Fruit fly (Drosophila melanogaster) whole organism, embryonic: ENCODE measurements around the gene CG6034.
A peak's percentile ranks its signal among the peaks of the same experiment; 100 is the strongest.

Experiments used
- Abd-B ChIP-seq: fragments of 200-800 bp; sonication (Bioruptor generic); optimal IDR thresholded peaks from 2 replicates; lab custom pipeline; 2018; ENCODE audit warnings: missing biosample characterization, mild to moderate bottlenecking, missing genetic modification characterization, moderate library complexity
- Atf3 ChIP-seq: fragments of 200-800 bp; sonication (Bioruptor generic); optimal IDR thresholded peaks from 3 replicates; lab custom pipeline; 2016; ENCODE audit warnings: missing biosample characterization, missing genetic modification characterization
- Bgb ChIP-seq: fragments of 200-800 bp; sonication (Bioruptor generic); IDR thresholded peaks from 2 replicates; pipeline ENCODE4 v1.3.6; 2022; ENCODE audit warnings: missing biosample characterization, missing genetic modification characterization; ENCODE audit not compliant: partially characterized antibody
- CG10654 ChIP-seq: fragments of 200-800 bp; sonication (Bioruptor generic); optimal IDR thresholded peaks from 2 replicates; lab custom pipeline; 2016; ENCODE audit warnings: missing biosample characterization, missing genetic modification characterization
- CG11247 ChIP-seq: fragments of 200-800 bp; sonication (Bioruptor generic); IDR thresholded peaks from 2 replicates; pipeline ENCODE4 v1.3.6; 2022; ENCODE audit warnings: missing biosample characterization, missing genetic modification characterization
- CG13287 ChIP-seq: fragments of 200-800 bp; sonication (Bioruptor generic); IDR thresholded peaks from 2 replicates; pipeline ENCODE4 v1.3.6; 2022; ENCODE audit warnings: missing biosample characterization, missing genetic modification characterization; ENCODE audit not compliant: partially characterized antibody
- CG13775 ChIP-seq: fragments of 200-800 bp; sonication (Bioruptor generic); optimal IDR thresholded peaks from 3 replicates; lab custom pipeline; 2017; ENCODE audit warnings: missing biosample characterization, mild to moderate bottlenecking, missing genetic modification characterization
- CG16815 ChIP-seq: fragments of 200-800 bp; sonication (Bioruptor generic); optimal IDR thresholded peaks from 3 replicates; lab custom pipeline; 2017; ENCODE audit warnings: missing biosample characterization, mild to moderate bottlenecking, missing genetic modification characterization
- CG17186 ChIP-seq: fragments of 200-800 bp; sonication (Bioruptor generic); optimal IDR thresholded peaks from 3 replicates; lab custom pipeline; 2017; ENCODE audit warnings: missing biosample characterization, missing genetic modification reagents, missing genetic modification characterization
- CG17829 ChIP-seq: fragments of 200-800 bp; optimal IDR thresholded peaks from 2 replicates; lab custom pipeline; 2019; ENCODE audit warnings: missing biosample characterization, mild to moderate bottlenecking, missing genetic modification characterization, moderate library complexity
- CG3065 ChIP-seq: fragments of 200-800 bp; sonication (Bioruptor generic); optimal IDR thresholded peaks from 2 replicates; lab custom pipeline; 2016; ENCODE audit warnings: missing biosample characterization, missing genetic modification characterization
- CG31388 ChIP-seq: fragments of 200-800 bp; sonication (Bioruptor generic); optimal IDR thresholded peaks from 2 replicates; lab custom pipeline; 2016; ENCODE audit warnings: missing biosample characterization, missing genetic modification characterization
- CG3847 ChIP-seq: fragments of 200-800 bp; sonication (Bioruptor generic); IDR thresholded peaks from 2 replicates; pipeline ENCODE4 v1.3.6; 2022; ENCODE audit warnings: missing biosample characterization, missing genetic modification characterization
- CG4328 ChIP-seq: fragments of 200-800 bp; sonication (Bioruptor generic); optimal IDR thresholded peaks from 3 replicates; lab custom pipeline; 2017; ENCODE audit warnings: missing biosample characterization, missing genetic modification reagents, missing genetic modification characterization
- CG5180 ChIP-seq: fragments of 200-800 bp; sonication (Bioruptor generic); optimal IDR thresholded peaks from 3 replicates; lab custom pipeline; 2017; ENCODE audit warnings: missing biosample characterization, missing genetic modification characterization, mild to moderate bottlenecking, moderate library complexity, missing genetic modification reagents
- CG6683 ChIP-seq: fragments of 200-800 bp; sonication (Bioruptor generic); optimal IDR thresholded peaks from 2 replicates; lab custom pipeline; 2017; ENCODE audit warnings: missing biosample characterization, mild to moderate bottlenecking, missing genetic modification characterization, missing genetic modification reagents
- CG6791 ChIP-seq: fragments of 200-800 bp; sonication (Bioruptor generic); IDR thresholded peaks from 3 replicates; pipeline ENCODE4 v1.3.6; 2022; ENCODE audit warnings: missing biosample characterization, missing genetic modification characterization; ENCODE audit not compliant: partially characterized antibody
- CG7372 ChIP-seq: fragments of 200-800 bp; sonication (Bioruptor generic); IDR thresholded peaks from 2 replicates; pipeline ENCODE4 v1.3.6; 2022; ENCODE audit warnings: missing biosample characterization, missing genetic modification characterization
- CG7786 ChIP-seq: fragments of 200-800 bp; sonication (Bioruptor generic); optimal IDR thresholded peaks from 2 replicates; lab custom pipeline; 2016; ENCODE audit warnings: missing biosample characterization, missing genetic modification characterization
- CG7963 ChIP-seq: fragments of 200-800 bp; sonication (Bioruptor generic); IDR thresholded peaks from 3 replicates; pipeline ENCODE4 v1.3.6; 2022; ENCODE audit warnings: missing biosample characterization, missing genetic modification characterization; ENCODE audit not compliant: partially characterized antibody
- CG8281 ChIP-seq: fragments of 200-800 bp; sonication (Bioruptor generic); optimal IDR thresholded peaks from 2 replicates; lab custom pipeline; 2018; ENCODE audit warnings: missing biosample characterization, mild to moderate bottlenecking, missing genetic modification characterization, moderate library complexity
- CG8765 ChIP-seq: fragments of 200-800 bp; sonication (Bioruptor generic); IDR thresholded peaks from 2 replicates; pipeline ENCODE4 v1.3.6; 2022; ENCODE audit warnings: missing biosample characterization, missing genetic modification characterization
- CG8924 ChIP-seq: fragments of 200-800 bp; optimal IDR thresholded peaks from 3 replicates; lab custom pipeline; 2019; ENCODE audit warnings: missing biosample characterization, mild to moderate bottlenecking, missing genetic modification characterization, moderate library complexity
- Camta ChIP-seq: fragments of 200-800 bp; sonication (Bioruptor generic); optimal IDR thresholded peaks from 2 replicates; lab custom pipeline; 2016; ENCODE audit warnings: missing biosample characterization, missing genetic modification characterization
- Dip2 ChIP-seq: fragments of 200-800 bp; sonication (Bioruptor generic); IDR thresholded peaks from 2 replicates; pipeline ENCODE4 v1.3.6; 2022; ENCODE audit warnings: missing biosample characterization, missing genetic modification characterization
- Ets65A ChIP-seq: fragments of 200-800 bp; sonication (Bioruptor generic); peaks from one replicate; lab custom pipeline; 2016; ENCODE audit warnings: missing biosample characterization, missing genetic modification characterization
- HHEX ChIP-seq: fragments of 200-800 bp; sonication (Bioruptor generic); optimal IDR thresholded peaks from 3 replicates; lab custom pipeline; 2017; ENCODE audit warnings: missing biosample characterization, mild to moderate bottlenecking, missing genetic modification characterization, missing genetic modification reagents
- Mes4 ChIP-seq: fragments of 200-800 bp; sonication (Bioruptor generic); optimal IDR thresholded peaks from 2 replicates; lab custom pipeline; 2016; ENCODE audit warnings: missing biosample characterization, missing genetic modification characterization
- Opbp ChIP-seq: fragments of 200-800 bp; sonication (Bioruptor generic); IDR thresholded peaks from 3 replicates; pipeline ENCODE4 v1.3.6; 2022; ENCODE audit warnings: missing biosample characterization, missing genetic modification characterization; ENCODE audit not compliant: partially characterized antibody
- Pdp1 ChIP-seq, 2 experiments: fragments of 200-800 bp; sonication (Bioruptor generic); optimal IDR thresholded peaks; 3 replicates each; lab custom pipeline; 2016; ENCODE audit warnings: missing biosample characterization in 2 of 2, missing genetic modification characterization in 2 of 2, mild to moderate bottlenecking in 1 of 2, moderate library complexity in 1 of 2
- ab ChIP-seq: fragments of 200-800 bp; sonication (Bioruptor generic); optimal IDR thresholded peaks from 2 replicates; lab custom pipeline; 2016; ENCODE audit warnings: missing biosample characterization, missing genetic modification characterization
- bcd ChIP-seq: fragments of 200-800 bp; sonication (Bioruptor generic); optimal IDR thresholded peaks from 2 replicates; lab custom pipeline; 2017; ENCODE audit warnings: missing biosample characterization, mild to moderate bottlenecking, missing genetic modification characterization
- bsh ChIP-seq, 2 experiments: fragments of 200-800 bp; sonication (Bioruptor generic); optimal IDR thresholded peaks; 2 replicates each; lab custom pipeline; 2017 to 2018; ENCODE audit warnings: mild to moderate bottlenecking in 2 of 2, missing biosample characterization in 2 of 2, missing genetic modification characterization in 2 of 2, moderate library complexity in 1 of 2
- cad ChIP-seq: fragments of >200 bp; optimal IDR thresholded peaks from 2 replicates; lab custom pipeline; 2017; ENCODE audit warnings: missing biosample characterization, missing genetic modification characterization
- da ChIP-seq: fragments of 200-800 bp; sonication (Bioruptor generic); optimal IDR thresholded peaks from 2 replicates; lab custom pipeline; 2016; ENCODE audit warnings: missing biosample characterization, missing genetic modification characterization
- lbe ChIP-seq: fragments of 200-800 bp; sonication (Bioruptor generic); optimal IDR thresholded peaks from 2 replicates; lab custom pipeline; 2016; ENCODE audit warnings: missing biosample characterization, mild to moderate bottlenecking, missing genetic modification characterization
- lov ChIP-seq, 2 experiments: fragments of 200-800 bp in 1 of 2; fragments of >200 bp in 1 of 2; sonication (Bioruptor generic) in 1 of 2; IDR thresholded peaks in 1 of 2; optimal IDR thresholded peaks in 1 of 2; 2 replicates in 1 of 2; 3 replicates in 1 of 2; pipeline versions ENCODE4 v1.3.6 to Lab custom; 2017 to 2022; ENCODE audit warnings: missing biosample characterization in 1 of 2, missing genetic modification characterization in 1 of 2
- psq ChIP-seq: fragments of 200-800 bp; sonication (Bioruptor generic); optimal IDR thresholded peaks from 2 replicates; lab custom pipeline; 2017; ENCODE audit warnings: missing biosample characterization, missing genetic modification characterization
- pum ChIP-seq: fragments of 200-800 bp; sonication (Bioruptor generic); optimal IDR thresholded peaks from 2 replicates; lab custom pipeline; 2016; ENCODE audit warnings: missing biosample characterization, missing genetic modification characterization
- sens ChIP-seq: fragments of 200-800 bp; sonication (Bioruptor generic); peaks from one replicate; lab custom pipeline; 2016; ENCODE audit warnings: missing biosample characterization, missing genetic modification characterization
- tup ChIP-seq: fragments of 200-800 bp; sonication (Bioruptor generic); optimal IDR thresholded peaks from 2 replicates; lab custom pipeline; 2016; ENCODE audit warnings: missing biosample characterization, mild to moderate bottlenecking, missing genetic modification characterization, moderate library complexity
- twi ChIP-seq: fragments of 200-800 bp; optimal IDR thresholded peaks from 2 replicates; lab custom pipeline; 2019; ENCODE audit warnings: missing biosample characterization, mild to moderate bottlenecking, missing genetic modification characterization, moderate library complexity
- unpg ChIP-seq: fragments of 200-800 bp; sonication (Bioruptor generic); optimal IDR thresholded peaks from 3 replicates; lab custom pipeline; 2018; ENCODE audit warnings: missing biosample characterization, mild to moderate bottlenecking, missing genetic modification characterization, moderate library complexity
- wek ChIP-seq: fragments of 200-800 bp; sonication (Bioruptor generic); optimal IDR thresholded peaks from 3 replicates; lab custom pipeline; 2018; ENCODE audit warnings: missing biosample characterization, mild to moderate bottlenecking, missing genetic modification characterization, moderate library complexity

CG6034 gene

dm6 chr3L:17759072-17759747 lies 12.6 kb upstream of the CG6034 start, which contains the start of gene CG32181:
Gene CG32181, plus strand, starts transcription at chr3L:17759697.
- peak; percentile 19 for TF ChIP-seq sens (GFP tag; lab: Kevin White, UChicago)
- peak; percentile 53 for TF ChIP-seq CG3065
- peak; percentile 91 for TF ChIP-seq CG13775 (GFP tag; lab: Kevin White, UChicago)
- peak; percentile 73 for TF ChIP-seq Ets65A (GFP tag; lab: Kevin White, UChicago)
- no peak for TF ChIP-seq CG17186 (GFP tag; lab: Kevin White, UChicago)

- TF ChIP-seq pum (GFP tag; lab: Kevin White, UChicago): no peak
- no peak for TF ChIP-seq CG3847 (GFP tag; lab: Robert Waterston, UW)
- no peak for TF ChIP-seq bsh (GFP tag; optimal IDR thresholded peaks at IDR 0.05; lab: Kevin White, UChicago)
- no peak for TF ChIP-seq twi (tag; lab: Kevin White, UChicago)
- no peak for TF ChIP-seq CG5180
- TF ChIP-seq CG8924: no peak
- no peak for TF ChIP-seq wek (GFP tag; lab: Kevin White, UChicago)
- TF ChIP-seq CG7786: no peak
- no peak for TF ChIP-seq lbe (GFP tag; lab: Kevin White, UChicago)
- TF ChIP-seq psq (GFP tag; lab: Kevin White, UChicago): no peak
- TF ChIP-seq Pdp1 (GFP tag; optimal IDR thresholded peaks at IDR 0.05; lab: Kevin White, UChicago): no peak
- 0 out of 3 replicates have a peak, but pooled peaks have one; percentile 3 for TF ChIP-seq CG6791 (GFP tag; lab: Robert Waterston, UW)
- TF ChIP-seq lov (optimal IDR thresholded peaks at IDR 0.05; lab: Kevin White, UChicago): no peak
- TF ChIP-seq lov (GFP tag; IDR thresholded peaks at IDR 0.05; lab: Robert Waterston, UW): 0 out of 3 replicates have a peak, but pooled peaks have one; percentile 2
- TF ChIP-seq Opbp (GFP tag; lab: Robert Waterston, UW): no peak
- TF ChIP-seq CG7372 (GFP tag; lab: Robert Waterston, UW): no peak
- TF ChIP-seq tup (GFP tag; lab: Kevin White, UChicago): no peak
Measured at dm6 chr3L:17758084-17758211, 11.3 kb upstream of the CG6034 start, which contains the start of gene CG32182. Gene CG32182, plus strand, starts transcription at chr3L:17758112.

dm6 chr3L:17757156-17758083 lies 10.8 kb upstream of the CG6034 start:
- TF ChIP-seq CG8765 (GFP tag; lab: Robert Waterston, UW) (no peak; the same call in 1 of the 2 replicates), CG3065 (peak; percentile 51), CG31388 (GFP tag; lab: Kevin White, UChicago) (peak; percentile 32), CG10654 (GFP tag; lab: Kevin White, UChicago) (peak; percentile 54), HHEX (GFP tag; lab: Kevin White, UChicago) (peak; percentile 69), bcd (GFP tag; lab: Kevin White, UChicago) (peak; percentile 71), ab (GFP tag; lab: Kevin White, UChicago) (no peak), CG13287 (no peak), Atf3 (GFP tag; lab: Kevin White, UChicago) (peak; percentile 44), unpg (GFP tag; lab: Kevin White, UChicago) (peak; percentile 82), CG4328 (peak; percentile 48), da (GFP tag; lab: Kevin White, UChicago) (peak; percentile 56), Camta (peak; percentile 70), CG11247 (GFP tag; lab: Robert Waterston, UW) (0 out of 2 replicates have a peak, but pooled peaks have one; percentile 23), Bgb (no peak), CG17829 (peak; percentile 92), CG6683 (GFP tag; lab: Kevin White, UChicago) (no peak), cad (GFP tag; lab: Kevin White, UChicago) (no peak), Dip2 (GFP tag; lab: Robert Waterston, UW) (no peak), Mes4 (peak; percentile 59), Abd-B (peak; percentile 34), CG8281 (tag; lab: Kevin White, UChicago) (peak; percentile 45), CG16815 (GFP tag; lab: Kevin White, UChicago) (peak; percentile 86), CG7963 (GFP tag; lab: Robert Waterston, UW) (0 out of 3 replicates have a peak, but pooled peaks have one; percentile 22)
